Fruit fly (Drosophila melanogaster) Kc167 (cell line): Measurements from ENCODE around the gene bchs.

Experiments used
- Myc ChIP-seq: fragments of >200 bp; optimal IDR thresholded peaks from 2 replicates; lab custom pipeline; 2017; ENCODE audit warnings: missing external identifiers
- Sin3A ChIP-seq: fragments of >200 bp; optimal IDR thresholded peaks from 2 replicates; lab custom pipeline; 2018; ENCODE audit warnings: missing external identifiers
- h ChIP-seq: fragments of >200 bp; optimal IDR thresholded peaks from 3 replicates; lab custom pipeline; 2018; ENCODE audit warnings: missing external identifiers
- insv ChIP-seq: fragments of >200 bp; optimal IDR thresholded peaks from 3 replicates; lab custom pipeline; 2018; ENCODE audit warnings: missing external identifiers
- psq ChIP-seq: fragments of >200 bp; optimal IDR thresholded peaks from 2 replicates; lab custom pipeline; 2017; ENCODE audit warnings: missing external identifiers
- ttk ChIP-seq: sonication (Bioruptor generic); optimal IDR thresholded peaks from 2 replicates; lab custom pipeline; 2017; ENCODE audit warnings: missing external identifiers

The bchs gene

dm6 chr2L:5943229-5944078, 36.5 kb downstream of the bchs start, which contains the start of the genes Sfp26Ad and Gpdh1:
Gene Sfp26Ad, minus strand, starts transcription at chr2L:5943304.
Gene Gpdh1, plus strand, starts transcription at chr2L:5943643.
- no peak for TF ChIP-seq Myc (lab: Kevin White, UChicago)
- TF ChIP-seq Sin3A (lab: Kevin White, UChicago), result no peak

- TF ChIP-seq Sin3A (lab: Kevin White, UChicago) (no peak), h (lab: Kevin White, UChicago) (no peak), ttk (lab: Kevin White, UChicago) (no peak), insv (lab: Kevin White, UChicago) (no peak), Myc (lab: Kevin White, UChicago) (no peak), psq (lab: Kevin White, UChicago) (no peak)
Measured at dm6 chr2L:5944305-5945282, 37.6 kb downstream of the bchs start.

- no peak for TF ChIP-seq Sin3A (lab: Kevin White, UChicago)
- no peak for TF ChIP-seq psq (lab: Kevin White, UChicago)
- TF ChIP-seq h (lab: Kevin White, UChicago), result no peak
- no peak for TF ChIP-seq Myc (lab: Kevin White, UChicago)
- TF ChIP-seq ttk (lab: Kevin White, UChicago), result no peak
- TF ChIP-seq insv (lab: Kevin White, UChicago), result no peak
Measured at dm6 chr2L:5945651-5946547, 38.9 kb downstream of the bchs start.

- TF ChIP-seq Sin3A (lab: Kevin White, UChicago) (no peak), insv (lab: Kevin White, UChicago) (no peak), ttk (lab: Kevin White, UChicago) (no peak), h (lab: Kevin White, UChicago) (no peak), Myc (lab: Kevin White, UChicago) (no peak), psq (lab: Kevin White, UChicago) (no peak)
Measured at dm6 chr2L:5946728-5947127, 39.8 kb downstream of the bchs start.

dm6 chr2L:5947504-5947903, 40.5 kb downstream of the bchs start:
- no peak for TF ChIP-seq insv (lab: Kevin White, UChicago)
- no peak for TF ChIP-seq psq (lab: Kevin White, UChicago)
- no peak for TF ChIP-seq ttk (lab: Kevin White, UChicago)
- TF ChIP-seq h (lab: Kevin White, UChicago), result no peak
- no peak for TF ChIP-seq Myc (lab: Kevin White, UChicago)
- TF ChIP-seq Sin3A (lab: Kevin White, UChicago), result no peak

dm6 chr2L:5948775-5949526, 42.0 kb downstream of the bchs start, which contains the start of gene CG9044:
Gene CG9044, plus strand, starts transcription at chr2L:5949450.
- TF ChIP-seq Sin3A (lab: Kevin White, UChicago) (no peak), insv (lab: Kevin White, UChicago) (no peak), h (lab: Kevin White, UChicago) (no peak), psq (lab: Kevin White, UChicago) (no peak), Myc (lab: Kevin White, UChicago) (no peak), ttk (lab: Kevin White, UChicago) (no peak)

- no peak for TF ChIP-seq insv (lab: Kevin White, UChicago)
- no peak for TF ChIP-seq Sin3A (lab: Kevin White, UChicago)
- no peak for TF ChIP-seq psq (lab: Kevin White, UChicago)
- TF ChIP-seq ttk (lab: Kevin White, UChicago), result no peak
- no peak for TF ChIP-seq Myc (lab: Kevin White, UChicago)
Measured at dm6 chr2L:5956153-5956552, 49.2 kb downstream of the bchs start, which contains the start of gene CG13999. Gene CG13999, minus strand, starts transcription at chr2L:5956466.

dm6 chr2L:5956706-5957105, 49.7 kb downstream of the bchs start, which contains the start of the genes CG13998 and Vm26Ab:
Gene CG13998, minus strand, starts transcription at chr2L:5956819.
Gene Vm26Ab, plus strand, starts transcription at chr2L:5957004.
- TF ChIP-seq h (lab: Kevin White, UChicago) (no peak), ttk (lab: Kevin White, UChicago) (no peak), psq (lab: Kevin White, UChicago) (no peak), insv (lab: Kevin White, UChicago) (no peak)

- TF ChIP-seq h (lab: Kevin White, UChicago), result no peak
- no peak for TF ChIP-seq Myc (lab: Kevin White, UChicago)
- TF ChIP-seq psq (lab: Kevin White, UChicago), result no peak
- TF ChIP-seq insv (lab: Kevin White, UChicago), result no peak
- TF ChIP-seq ttk (lab: Kevin White, UChicago), result no peak
- TF ChIP-seq Sin3A (lab: Kevin White, UChicago), result no peak
Measured at dm6 chr2L:5958581-5959177, 51.7 kb downstream of the bchs start, which contains the start of gene Vm26Ac. Gene Vm26Ac, minus strand, starts transcription at chr2L:5958631.
